Fruit fly (Drosophila melanogaster) whole organism, embryonic: Measurements from ENCODE around the gene GNBP1.

Experiments used
- BtbVII ChIP-seq: fragments of 200-800 bp; sonication (Bioruptor generic); optimal IDR thresholded peaks from 3 replicates; lab custom pipeline; 2017; ENCODE audit warnings: missing biosample characterization, mild to moderate bottlenecking, missing genetic modification characterization
- CG11093 ChIP-seq: fragments of 200-800 bp; sonication (Bioruptor generic); IDR thresholded peaks from 3 replicates; pipeline ENCODE4 v1.3.6; 2022; ENCODE audit warnings: missing biosample characterization, missing genetic modification characterization
- CG11398 ChIP-seq: fragments of 200-800 bp; sonication (Bioruptor generic); optimal IDR thresholded peaks from 2 replicates; lab custom pipeline; 2016; ENCODE audit warnings: missing biosample characterization, missing genetic modification characterization
- CG11696 ChIP-seq: fragments of 200-800 bp; sonication (Bioruptor generic); IDR thresholded peaks from 2 replicates; pipeline ENCODE4 v1.3.6; 2022; ENCODE audit warnings: missing biosample characterization, missing genetic modification characterization
- CG12219 ChIP-seq: fragments of 200-800 bp; sonication (Bioruptor generic); optimal IDR thresholded peaks from 3 replicates; lab custom pipeline; 2018; ENCODE audit warnings: missing biosample characterization, mild to moderate bottlenecking, missing genetic modification characterization
- CG12769 ChIP-seq: fragments of 200-800 bp; sonication (Bioruptor generic); optimal IDR thresholded peaks from 2 replicates; lab custom pipeline; 2019; ENCODE audit warnings: missing biosample characterization, mild to moderate bottlenecking, missing genetic modification characterization, moderate library complexity
- CG13296 ChIP-seq: fragments of 200-800 bp; sonication (Bioruptor generic); optimal IDR thresholded peaks from 3 replicates; lab custom pipeline; 2018; ENCODE audit warnings: missing biosample characterization, mild to moderate bottlenecking, missing genetic modification characterization
- CG14710 ChIP-seq: fragments of 200-800 bp; sonication (Bioruptor generic); optimal IDR thresholded peaks from 3 replicates; lab custom pipeline; 2019; ENCODE audit warnings: missing biosample characterization, mild to moderate bottlenecking, missing genetic modification characterization, moderate library complexity
- CG15601 ChIP-seq: fragments of 200-800 bp; sonication (Bioruptor generic); optimal IDR thresholded peaks from 3 replicates; lab custom pipeline; 2019; ENCODE audit warnings: missing biosample characterization, mild to moderate bottlenecking, missing genetic modification characterization, moderate library complexity
- CG16815 ChIP-seq: fragments of 200-800 bp; sonication (Bioruptor generic); optimal IDR thresholded peaks from 3 replicates; lab custom pipeline; 2017; ENCODE audit warnings: missing biosample characterization, mild to moderate bottlenecking, missing genetic modification characterization
- CG17385 ChIP-seq: fragments of 200-800 bp; sonication (Bioruptor generic); optimal IDR thresholded peaks from 3 replicates; lab custom pipeline; 2018; ENCODE audit warnings: missing biosample characterization, mild to moderate bottlenecking, missing genetic modification characterization
- CG17612 ChIP-seq: fragments of 200-800 bp; sonication (Bioruptor generic); IDR thresholded peaks from 2 replicates; pipeline ENCODE4 v1.3.6; 2022; ENCODE audit warnings: missing biosample characterization, missing genetic modification characterization
- CG17912 ChIP-seq: fragments of 200-800 bp; sonication (Bioruptor generic); optimal IDR thresholded peaks from 2 replicates; lab custom pipeline; 2018; ENCODE audit warnings: missing biosample characterization, mild to moderate bottlenecking, missing genetic modification characterization
- CG3281 ChIP-seq: fragments of 200-800 bp; sonication (Bioruptor generic); optimal IDR thresholded peaks from 3 replicates; lab custom pipeline; 2017; ENCODE audit warnings: missing biosample characterization, mild to moderate bottlenecking, missing genetic modification characterization
- CG3726 ChIP-seq: fragments of 200-800 bp; sonication (Bioruptor generic); IDR thresholded peaks from 3 replicates; pipeline ENCODE4, ENCODE4 v1.3.6; 2022; ENCODE audit warnings: missing biosample characterization, missing genetic modification characterization
- CG7786 ChIP-seq: fragments of 200-800 bp; sonication (Bioruptor generic); optimal IDR thresholded peaks from 2 replicates; lab custom pipeline; 2016; ENCODE audit warnings: missing biosample characterization, missing genetic modification characterization
- CG8359 ChIP-seq: fragments of 200-800 bp; sonication (Bioruptor generic); optimal IDR thresholded peaks from 2 replicates; lab custom pipeline; 2017; ENCODE audit warnings: missing biosample characterization, mild to moderate bottlenecking, missing genetic modification characterization, borderline replicate concordance
- CG8478 ChIP-seq: fragments of >200 bp; optimal IDR thresholded peaks from 2 replicates; lab custom pipeline; 2018
- CG8944 ChIP-seq: fragments of 200-800 bp; sonication (Bioruptor generic); optimal IDR thresholded peaks from 3 replicates; lab custom pipeline; 2016; ENCODE audit warnings: missing biosample characterization, missing genetic modification characterization
- CG9932 ChIP-seq: fragments of 200-800 bp; sonication (Bioruptor generic); IDR thresholded peaks from 2 replicates; pipeline ENCODE4 v1.3.6; 2022; ENCODE audit warnings: missing biosample characterization, missing genetic modification characterization
- CoRest ChIP-seq: fragments of 200-800 bp; sonication (Bioruptor generic); optimal IDR thresholded peaks from 3 replicates; lab custom pipeline; 2018; ENCODE audit warnings: missing biosample characterization, mild to moderate bottlenecking, missing genetic modification characterization, moderate library complexity
- Dad ChIP-seq: fragments of 200-800 bp; sonication (Bioruptor generic); optimal IDR thresholded peaks from 3 replicates; lab custom pipeline; 2016; ENCODE audit warnings: missing biosample characterization, missing genetic modification characterization
- Deaf1 ChIP-seq: fragments of 200-800 bp; optimal IDR thresholded peaks from 3 replicates; lab custom pipeline; 2019; ENCODE audit warnings: missing biosample characterization, mild to moderate bottlenecking, missing genetic modification characterization, moderate library complexity
- Dip3 ChIP-seq: fragments of 200-800 bp; sonication (Bioruptor generic); optimal IDR thresholded peaks from 3 replicates; lab custom pipeline; 2016; ENCODE audit warnings: missing biosample characterization, missing genetic modification characterization
- Doc2 ChIP-seq: fragments of 200-800 bp; sonication (Bioruptor generic); IDR thresholded peaks from 2 replicates; pipeline ENCODE4 v1.3.6; 2022; ENCODE audit warnings: missing biosample characterization, missing genetic modification characterization
- Jarid2 ChIP-seq: fragments of 200-800 bp; sonication (Bioruptor generic); optimal IDR thresholded peaks from 3 replicates; lab custom pipeline; 2017; ENCODE audit warnings: mild to moderate bottlenecking, missing biosample characterization, missing genetic modification reagents, missing genetic modification characterization
- Lpt ChIP-seq: fragments of >200 bp; optimal IDR thresholded peaks from 2 replicates; lab custom pipeline; 2018; ENCODE audit warnings: missing biosample characterization, missing genetic modification characterization
- Nf-YB ChIP-seq: fragments of 200-800 bp; sonication (Bioruptor generic); optimal IDR thresholded peaks from 3 replicates; lab custom pipeline; 2019; ENCODE audit warnings: missing biosample characterization, mild to moderate bottlenecking, missing genetic modification characterization, moderate library complexity
- Nf-YC ChIP-seq: fragments of 200-800 bp; optimal IDR thresholded peaks from 3 replicates; lab custom pipeline; 2019; ENCODE audit warnings: missing biosample characterization, mild to moderate bottlenecking, missing genetic modification characterization, moderate library complexity
- NfI ChIP-seq: fragments of 200-800 bp; sonication (Bioruptor generic); optimal IDR thresholded peaks from 3 replicates; lab custom pipeline; 2018; ENCODE audit warnings: missing biosample characterization, mild to moderate bottlenecking, missing genetic modification characterization, moderate library complexity
- Oli ChIP-seq: fragments of 200-800 bp; sonication (Bioruptor generic); optimal IDR thresholded peaks from 2 replicates; lab custom pipeline; 2018; ENCODE audit warnings: missing biosample characterization, mild to moderate bottlenecking, missing genetic modification characterization, moderate library complexity
- Pdp1 ChIP-seq, 2 experiments: fragments of 200-800 bp; sonication (Bioruptor generic); optimal IDR thresholded peaks; 3 replicates each; lab custom pipeline; 2016; ENCODE audit warnings: missing biosample characterization in 2 of 2, missing genetic modification characterization in 2 of 2, mild to moderate bottlenecking in 1 of 2, moderate library complexity in 1 of 2
- al ChIP-seq: fragments of 200-800 bp; sonication (Bioruptor generic); IDR thresholded peaks from 2 replicates; pipeline ENCODE4 v1.3.6; 2022; ENCODE audit warnings: missing biosample characterization, missing genetic modification characterization
- chinmo ChIP-seq: fragments of 200-800 bp; sonication (Bioruptor generic); IDR thresholded peaks from 4 replicates; pipeline ENCODE4 v1.3.6; 2022; ENCODE audit warnings: missing biosample characterization, missing genetic modification characterization; ENCODE audit not compliant: partially characterized antibody
- chm ChIP-seq: fragments of 200-800 bp; sonication (Bioruptor generic); IDR thresholded peaks from 2 replicates; pipeline ENCODE4 v1.3.6; 2022; ENCODE audit warnings: missing biosample characterization, missing genetic modification characterization
- corto ChIP-seq: fragments of 200-800 bp; sonication (Bioruptor generic); optimal IDR thresholded peaks from 2 replicates; lab custom pipeline; 2016; ENCODE audit warnings: missing biosample characterization, mild to moderate bottlenecking, missing genetic modification characterization, moderate library complexity
- crol ChIP-seq: fragments of 200-800 bp; sonication (Bioruptor generic); IDR thresholded peaks from 2 replicates; pipeline ENCODE4 v1.3.6; 2022; ENCODE audit warnings: missing biosample characterization, missing genetic modification characterization
- danr ChIP-seq: fragments of 200-800 bp; sonication (Bioruptor generic); IDR thresholded peaks from 2 replicates; pipeline ENCODE4 v1.3.6; 2022; ENCODE audit warnings: missing biosample characterization, missing genetic modification characterization
- dimm ChIP-seq: fragments of 200-800 bp; sonication (Bioruptor generic); IDR thresholded peaks from 2 replicates; pipeline ENCODE4 v1.3.6; 2022; ENCODE audit warnings: missing biosample characterization, missing genetic modification characterization
- dmrt11E ChIP-seq: fragments of 200-800 bp; sonication (Bioruptor generic); optimal IDR thresholded peaks from 3 replicates; lab custom pipeline; 2018; ENCODE audit warnings: missing biosample characterization, mild to moderate bottlenecking, missing genetic modification characterization, moderate library complexity
- fd3F ChIP-seq: fragments of 200-800 bp; sonication (Bioruptor generic); optimal IDR thresholded peaks from 2 replicates; lab custom pipeline; 2018; ENCODE audit warnings: missing biosample characterization, mild to moderate bottlenecking, missing genetic modification characterization, moderate library complexity
- gem ChIP-seq: fragments of 200-800 bp; sonication (Bioruptor generic); optimal IDR thresholded peaks from 2 replicates; lab custom pipeline; 2019; ENCODE audit warnings: missing biosample characterization, mild to moderate bottlenecking, missing genetic modification characterization, moderate library complexity
- mam ChIP-seq: fragments of 200-800 bp; sonication (Bioruptor generic); optimal IDR thresholded peaks from 3 replicates; lab custom pipeline; 2016; ENCODE audit warnings: missing biosample characterization, missing genetic modification characterization
- peb ChIP-seq: fragments of 200-800 bp; sonication (Bioruptor generic); IDR thresholded peaks from 2 replicates; pipeline ENCODE4 v1.3.6; 2022; ENCODE audit warnings: missing biosample characterization, missing genetic modification characterization
- pita ChIP-seq: fragments of 200-800 bp; sonication (Bioruptor generic); optimal IDR thresholded peaks from 2 replicates; lab custom pipeline; 2017; ENCODE audit warnings: missing biosample characterization, mild to moderate bottlenecking, missing genetic modification characterization
- rib ChIP-seq: fragments of 200-800 bp; sonication (Bioruptor generic); IDR thresholded peaks from 2 replicates; pipeline ENCODE4 v1.3.6; 2022; ENCODE audit warnings: missing biosample characterization, missing genetic modification characterization
- salm ChIP-seq: fragments of 200-800 bp; sonication (Bioruptor generic); optimal IDR thresholded peaks from 2 replicates; lab custom pipeline; 2018; ENCODE audit warnings: missing biosample characterization, mild to moderate bottlenecking, missing genetic modification characterization
- sima ChIP-seq: fragments of 200-800 bp; sonication (Bioruptor generic); optimal IDR thresholded peaks from 2 replicates; lab custom pipeline; 2016; ENCODE audit warnings: missing biosample characterization, missing genetic modification characterization
- sisA ChIP-seq: fragments of 200-800 bp; sonication (Bioruptor generic); IDR thresholded peaks from 2 replicates; pipeline ENCODE4 v1.3.6; 2022; ENCODE audit warnings: missing biosample characterization, missing genetic modification characterization
- wdn ChIP-seq: fragments of 200-800 bp; sonication (Bioruptor generic); IDR thresholded peaks from 2 replicates; pipeline ENCODE4 v1.3.6; 2022; ENCODE audit warnings: missing biosample characterization, missing genetic modification characterization
- zf30C ChIP-seq: fragments of 200-800 bp; sonication (Bioruptor generic); optimal IDR thresholded peaks from 3 replicates; lab custom pipeline; 2018; ENCODE audit warnings: missing biosample characterization, mild to moderate bottlenecking, missing genetic modification characterization

The GNBP1 gene

DNA sequence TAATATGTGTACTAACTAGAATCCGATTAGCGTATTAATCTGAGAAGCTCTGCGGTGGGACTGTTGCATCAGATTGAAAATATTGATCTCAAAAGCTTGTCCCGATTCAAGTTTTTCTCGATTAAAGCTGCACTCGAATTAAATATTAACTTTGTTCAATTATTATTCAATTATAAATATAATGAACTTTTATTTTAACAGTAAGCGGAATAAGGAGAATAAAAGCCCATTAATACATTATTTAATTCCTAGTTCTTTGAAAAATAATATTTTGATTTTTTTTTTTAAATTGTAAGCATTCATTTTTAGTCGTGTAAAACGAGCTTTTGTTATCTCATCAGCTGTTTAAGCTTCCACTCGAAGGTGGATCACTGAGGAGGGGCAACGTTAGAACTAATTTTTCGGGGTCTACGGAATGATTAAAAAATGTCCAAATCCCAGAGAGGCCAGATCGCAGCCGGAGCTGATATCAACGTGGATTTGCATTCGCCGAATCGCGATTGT, at the start of gene GNBP1, which contains the start of gene GNBP2 (continued):
- TF ChIP-seq NfI (GFP tag; lab: Kevin White, UChicago) (peak; percentile 0), CG17912 (no peak), CG13296 (GFP tag; lab: Kevin White, UChicago) (peak; percentile 48), CG17612 (GFP tag; lab: Robert Waterston, UW) (no peak), wdn (GFP tag; lab: Robert Waterston, UW) (no peak), Pdp1 (GFP tag; optimal IDR thresholded peaks at IDR 0.05; lab: Kevin White, UChicago) (peak in 1 of 2 experiments; percentile 34), dmrt11E (tag; lab: Kevin White, UChicago) (no peak), sisA (GFP tag; lab: Robert Waterston, UW) (no peak), Jarid2 (no peak), danr (GFP tag; lab: Robert Waterston, UW) (peak; percentile 58; the same call in 1 of the 2 replicates), corto (GFP tag; lab: Kevin White, UChicago) (peak; percentile 13), CG8359 (GFP tag; lab: Kevin White, UChicago) (no peak), dimm (GFP tag; lab: Robert Waterston, UW) (no peak; the same call in 1 of the 2 replicates), zf30C (GFP tag; lab: Kevin White, UChicago) (no peak), CG11398 (no peak), BtbVII (GFP tag; lab: Kevin White, UChicago) (peak; percentile 2), Dad (GFP tag; lab: Kevin White, UChicago) (no peak), Nf-YB (GFP tag; lab: Kevin White, UChicago) (no peak), crol (GFP tag; lab: Robert Waterston, UW) (no peak), al (GFP tag; lab: Robert Waterston, UW) (peak; percentile 46; the same call in 1 of the 2 replicates), CG17385 (GFP tag; lab: Kevin White, UChicago) (peak; percentile 61), CG8478 (lab: Kevin White, UChicago) (no peak), CG14710 (tag; lab: Kevin White, UChicago) (peak; percentile 13), Oli (tag; lab: Kevin White, UChicago) (peak; percentile 42), Deaf1 (tag; lab: Kevin White, UChicago) (no peak), Dip3 (GFP tag; lab: Kevin White, UChicago) (no peak), CG12219 (GFP tag; lab: Kevin White, UChicago) (no peak), salm (tag; lab: Kevin White, UChicago) (peak; percentile 48), CG7786 (GFP tag; lab: Kevin White, UChicago) (no peak), CG11696 (GFP tag; lab: Robert Waterston, UW) (peak; percentile 43; the same call in 1 of the 2 replicates), CG3281 (GFP tag; lab: Kevin White, UChicago) (peak; percentile 51), chm (GFP tag; lab: Robert Waterston, UW) (no peak), pita (GFP tag; lab: Kevin White, UChicago) (no peak), CG3726 (no peak), CoRest (tag; lab: Kevin White, UChicago) (peak; percentile 64), CG11093 (GFP tag; lab: Robert Waterston, UW) (no peak; the same call in 2 of the 3 replicates), Lpt (no peak), mam (GFP tag; lab: Kevin White, UChicago) (no peak), fd3F (GFP tag; lab: Kevin White, UChicago) (peak; percentile 24), rib (GFP tag; lab: Robert Waterston, UW) (no peak), Doc2 (GFP tag; lab: Robert Waterston, UW) (no peak), CG9932 (peak; percentile 43; the same call in 1 of the 2 replicates), gem (tag; lab: Kevin White, UChicago) (peak; percentile 83), CG8944 (GFP tag; lab: Kevin White, UChicago) (no peak), CG12769 (tag; lab: Kevin White, UChicago) (no peak), Nf-YC (tag; lab: Kevin White, UChicago) (no peak), chinmo (GFP tag; lab: Robert Waterston, UW) (no peak), sima (GFP tag; lab: Kevin White, UChicago) (no peak), CG16815 (GFP tag; lab: Kevin White, UChicago) (no peak), peb (peak; percentile 32; the same call in 1 of the 2 replicates), CG15601 (tag; lab: Kevin White, UChicago) (peak; percentile 36)
